Worm (Caenorhabditis elegans) whole organism, midembryonic: ENCODE data around the gene K10H10.12.

Experiments
- T22C8.4 ChIP-seq: fragments of 200-800 bp; sonication (Bioruptor generic); IDR thresholded peaks from 2 replicates; pipeline ENCODE4 v1.3.6; 2022; ENCODE audit warnings: missing genetic modification characterization, missing compliant biosample characterization
- cog-1 ChIP-seq: sonication (generic microtip); optimal IDR thresholded peaks from 2 replicates; lab custom pipeline; 2016; ENCODE audit warnings: missing genetic modification characterization, missing compliant biosample characterization
- flt-1 ChIP-seq: fragments of 200-800 bp; sonication (Bioruptor generic); IDR thresholded peaks from 2 replicates; pipeline ENCODE4 v1.3.6; 2022; ENCODE audit warnings: missing genetic modification characterization, missing compliant biosample characterization
- klf-2 ChIP-seq: fragments of 200-800 bp; sonication (Bioruptor generic); conservative IDR thresholded peaks from 2 replicates; pipeline ENCODE4 v1.3.6; 2022; ENCODE audit warnings: missing genetic modification reagents, missing genetic modification characterization, missing compliant biosample characterization
- med-1 ChIP-seq: sonication (generic microtip); optimal IDR thresholded peaks from 2 replicates; lab custom pipeline; 2017; ENCODE audit warnings: missing genetic modification characterization, mild to moderate bottlenecking, missing compliant biosample characterization, antibody characterized with exemption, missing genetic modification reagents; ENCODE audit not compliant: insufficient read depth
- ref-1 ChIP-seq: fragments of 200-800 bp; sonication (Bioruptor generic); conservative IDR thresholded peaks from 2 replicates; pipeline ENCODE4 v1.3.6; 2022; ENCODE audit warnings: missing genetic modification reagents, missing genetic modification characterization, missing compliant biosample characterization
- tab-1 ChIP-seq: fragments of 200-800 bp; sonication (Bioruptor generic); IDR thresholded peaks from 2 replicates; pipeline ENCODE4 v1.3.6; 2022; ENCODE audit warnings: missing genetic modification characterization, missing compliant biosample characterization
- ztf-23 ChIP-seq: fragments of 200-800 bp; sonication (Bioruptor generic); IDR thresholded peaks from 2 replicates; pipeline ENCODE4 v1.3.6; 2022; ENCODE audit warnings: missing genetic modification reagents, missing genetic modification characterization, missing compliant biosample characterization
- ztf-29 ChIP-seq: fragments of 200-800 bp; sonication (Bioruptor generic); IDR thresholded peaks from 2 replicates; pipeline ENCODE4 v1.3.6; 2022; ENCODE audit warnings: missing genetic modification reagents, missing genetic modification characterization, missing compliant biosample characterization

Gene K10H10.12

DNA sequence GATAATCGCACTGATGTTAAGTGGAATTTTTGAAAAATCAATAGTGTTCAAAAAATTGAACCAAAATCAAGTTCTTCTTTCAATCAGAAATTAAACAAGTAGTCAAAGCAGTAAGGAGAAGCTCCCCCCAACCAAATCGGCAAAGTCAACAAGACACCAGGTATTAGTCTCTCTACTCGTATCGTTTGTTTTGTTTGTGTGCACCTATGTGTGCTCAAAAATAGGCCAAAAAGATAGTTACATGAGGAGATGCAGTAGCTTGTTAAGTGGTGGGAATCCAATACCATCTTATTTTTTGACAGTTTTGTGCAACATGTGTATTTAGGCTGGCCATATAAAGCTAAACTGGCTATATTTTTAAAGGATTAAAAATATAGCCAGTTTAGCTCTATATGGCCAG lies at the start of gene K10H10.12:
TSS of gene K10H10.12 (minus strand) at position 101 of the 400 bp plus-strand sequence.
- TF ChIP-seq med-1 (GFP tag; lab: Kevin White, UChicago), result no peak
- TF ChIP-seq ztf-29 (GFP tag; lab: Robert Waterston, UW), result no peak
- no peak for TF ChIP-seq tab-1 (GFP tag; lab: Robert Waterston, UW)
- TF ChIP-seq cog-1 (tag; lab: Kevin White, UChicago), result no peak
- no peak for TF ChIP-seq T22C8.4 (GFP tag; lab: Robert Waterston, UW)
- TF ChIP-seq ref-1 (GFP tag; lab: Robert Waterston, UW), result no peak
- no peak for TF ChIP-seq flt-1 (GFP tag; lab: Robert Waterston, UW)
- TF ChIP-seq klf-2 (GFP tag; lab: Robert Waterston, UW), result no peak
- TF ChIP-seq ztf-23 (GFP tag; lab: Robert Waterston, UW), result no peak

DNA sequence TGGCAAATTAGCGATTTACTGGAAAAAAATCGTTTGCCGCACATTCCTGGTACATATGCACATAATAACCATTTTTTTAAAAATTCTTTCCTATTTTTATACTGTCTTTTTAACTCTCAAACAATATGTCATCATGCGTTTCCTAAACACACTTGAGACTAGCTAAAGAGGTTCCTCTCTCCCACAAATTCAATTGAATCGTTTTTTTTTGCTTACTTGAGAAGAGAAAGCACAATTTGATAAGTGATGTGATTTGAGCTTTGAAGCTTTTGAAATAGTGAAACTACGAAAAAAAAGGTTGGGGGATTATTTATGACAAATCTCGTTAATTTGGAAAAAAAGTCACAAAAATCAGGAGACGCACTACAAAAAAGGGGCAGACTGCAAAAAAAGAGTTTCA lies 48.9 kb upstream of the K10H10.12 start:
- TF ChIP-seq ztf-29 (GFP tag; lab: Robert Waterston, UW), result no peak
- no peak for TF ChIP-seq ref-1 (GFP tag; lab: Robert Waterston, UW)
- TF ChIP-seq T22C8.4 (GFP tag; lab: Robert Waterston, UW), result no peak
- TF ChIP-seq klf-2 (GFP tag; lab: Robert Waterston, UW), result no peak
- no peak for TF ChIP-seq flt-1 (GFP tag; lab: Robert Waterston, UW)
- no peak for TF ChIP-seq ztf-23 (GFP tag; lab: Robert Waterston, UW)
- no peak for TF ChIP-seq med-1 (GFP tag; lab: Kevin White, UChicago)
- TF ChIP-seq cog-1 (tag; lab: Kevin White, UChicago), result no peak
- TF ChIP-seq tab-1 (GFP tag; lab: Robert Waterston, UW), result no peak

DNA sequence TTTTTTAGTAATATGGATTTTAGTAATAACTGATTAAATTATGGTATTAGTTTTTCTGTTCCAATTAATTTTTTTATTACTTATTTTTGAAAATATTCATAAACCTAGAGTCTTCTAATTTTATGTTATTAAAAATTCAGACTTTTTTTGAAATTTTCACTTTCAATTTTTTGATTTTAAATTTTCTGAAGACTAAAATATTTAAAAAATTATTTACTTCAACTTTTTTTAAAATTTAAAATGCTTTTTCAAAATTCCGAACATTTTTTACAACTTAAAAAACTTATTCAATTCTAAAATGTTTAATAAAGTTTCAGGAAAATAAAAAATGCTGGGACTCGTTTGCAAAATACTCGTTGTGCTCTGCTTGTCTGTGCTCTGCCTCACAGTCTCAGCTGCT lies 44.5 kb upstream of the K10H10.12 start, which contains the start of gene nlp-41:
TSS of gene nlp-41 (plus strand) at position 301 of the 400 bp plus-strand sequence.
- TF ChIP-seq cog-1 (tag; lab: Kevin White, UChicago) (no peak), med-1 (GFP tag; lab: Kevin White, UChicago) (no peak), ztf-29 (GFP tag; lab: Robert Waterston, UW) (no peak), flt-1 (GFP tag; lab: Robert Waterston, UW) (no peak), T22C8.4 (GFP tag; lab: Robert Waterston, UW) (no peak), ref-1 (GFP tag; lab: Robert Waterston, UW) (no peak), klf-2 (GFP tag; lab: Robert Waterston, UW) (no peak), ztf-23 (GFP tag; lab: Robert Waterston, UW) (no peak), tab-1 (GFP tag; lab: Robert Waterston, UW) (no peak)

DNA sequence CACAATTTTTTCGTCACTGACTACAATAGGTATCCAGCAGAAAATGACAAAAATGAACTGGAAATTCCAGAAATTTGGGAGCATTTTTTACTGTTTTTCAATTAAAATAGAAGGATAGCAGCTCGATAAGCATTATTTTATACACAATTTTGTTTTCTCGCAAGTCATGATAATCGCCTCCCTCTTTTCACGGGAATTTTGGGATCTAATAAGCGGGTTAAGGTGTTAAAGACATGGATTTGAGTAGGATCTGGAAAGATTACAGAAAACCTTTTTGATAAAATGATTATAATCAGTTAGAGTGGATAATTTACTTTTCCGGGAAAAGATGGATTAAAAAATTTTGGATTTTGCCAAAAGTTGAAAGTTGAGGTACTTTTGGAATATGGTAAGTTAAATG lies 42.5 kb upstream of the K10H10.12 start, which contains the start of gene gcy-29:
TSS of gene gcy-29 (minus strand) at position 101 of the 400 bp plus-strand sequence.
- TF ChIP-seq T22C8.4 (GFP tag; lab: Robert Waterston, UW), result no peak
- TF ChIP-seq med-1 (GFP tag; lab: Kevin White, UChicago), result no peak
- TF ChIP-seq ztf-29 (GFP tag; lab: Robert Waterston, UW), result no peak
- TF ChIP-seq flt-1 (GFP tag; lab: Robert Waterston, UW), result no peak
- TF ChIP-seq ztf-23 (GFP tag; lab: Robert Waterston, UW), result no peak
- no peak for TF ChIP-seq ref-1 (GFP tag; lab: Robert Waterston, UW)
- TF ChIP-seq klf-2 (GFP tag; lab: Robert Waterston, UW), result no peak
- TF ChIP-seq tab-1 (GFP tag; lab: Robert Waterston, UW), result no peak
- TF ChIP-seq cog-1 (tag; lab: Kevin White, UChicago), result no peak

DNA sequence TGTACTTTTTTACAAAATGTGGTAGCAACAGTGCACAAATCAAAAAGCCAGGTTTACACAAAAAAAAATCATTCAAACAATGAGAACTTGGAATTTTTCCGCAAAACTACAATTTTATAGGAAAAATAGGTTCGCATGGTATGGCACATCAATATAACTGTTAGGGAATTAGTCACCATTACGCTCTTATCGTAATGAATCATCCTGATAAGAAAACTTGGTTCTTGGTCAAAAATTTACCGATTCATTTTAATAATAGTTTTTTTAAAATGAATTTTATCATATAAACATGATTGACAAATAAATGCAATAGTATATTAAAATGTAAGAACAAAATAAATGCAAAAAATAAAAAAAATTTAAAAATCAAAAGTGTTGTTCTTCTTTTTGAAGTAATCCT lies 34.4 kb upstream of the K10H10.12 start:
- no peak for TF ChIP-seq klf-2 (GFP tag; lab: Robert Waterston, UW)
- TF ChIP-seq cog-1 (tag; lab: Kevin White, UChicago), result no peak
- no peak for TF ChIP-seq ztf-23 (GFP tag; lab: Robert Waterston, UW)
- TF ChIP-seq flt-1 (GFP tag; lab: Robert Waterston, UW), result no peak
- TF ChIP-seq ref-1 (GFP tag; lab: Robert Waterston, UW), result no peak
- no peak for TF ChIP-seq ztf-29 (GFP tag; lab: Robert Waterston, UW)
- TF ChIP-seq tab-1 (GFP tag; lab: Robert Waterston, UW), result no peak
- TF ChIP-seq T22C8.4 (GFP tag; lab: Robert Waterston, UW), result no peak
- TF ChIP-seq med-1 (GFP tag; lab: Kevin White, UChicago), result no peak

DNA sequence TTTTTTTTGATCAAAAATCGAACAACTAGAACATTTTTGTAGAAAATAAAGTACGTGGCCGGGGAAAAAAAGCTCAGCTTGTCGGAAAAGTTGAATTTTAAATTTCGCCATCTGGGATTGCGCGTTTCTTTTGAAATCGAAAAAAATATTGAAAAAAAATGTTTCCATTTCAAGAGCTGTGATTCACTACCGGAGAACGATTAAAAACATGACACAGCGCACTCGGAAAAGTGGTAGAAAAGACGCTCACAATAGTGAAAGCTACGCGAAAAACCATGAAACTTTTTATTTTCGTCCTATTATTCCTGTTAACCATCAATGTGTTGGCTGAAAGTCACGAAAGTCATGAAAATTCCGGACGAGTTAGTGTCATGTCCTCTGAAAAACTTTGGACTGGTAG lies 31.6 kb upstream of the K10H10.12 start, which contains the start of the genes clec-147 and C04H5.7:
TSS of gene clec-147 (minus strand) at position 101 of the 400 bp plus-strand sequence.
TSS of gene C04H5.7 (plus strand) at position 219 of the 400 bp plus-strand sequence.
- TF ChIP-seq flt-1 (GFP tag; lab: Robert Waterston, UW) (no peak), klf-2 (GFP tag; lab: Robert Waterston, UW) (no peak), ztf-23 (GFP tag; lab: Robert Waterston, UW) (no peak), ref-1 (GFP tag; lab: Robert Waterston, UW) (no peak), T22C8.4 (GFP tag; lab: Robert Waterston, UW) (no peak), med-1 (GFP tag; lab: Kevin White, UChicago) (no peak), cog-1 (tag; lab: Kevin White, UChicago) (no peak), tab-1 (GFP tag; lab: Robert Waterston, UW) (no peak)

DNA sequence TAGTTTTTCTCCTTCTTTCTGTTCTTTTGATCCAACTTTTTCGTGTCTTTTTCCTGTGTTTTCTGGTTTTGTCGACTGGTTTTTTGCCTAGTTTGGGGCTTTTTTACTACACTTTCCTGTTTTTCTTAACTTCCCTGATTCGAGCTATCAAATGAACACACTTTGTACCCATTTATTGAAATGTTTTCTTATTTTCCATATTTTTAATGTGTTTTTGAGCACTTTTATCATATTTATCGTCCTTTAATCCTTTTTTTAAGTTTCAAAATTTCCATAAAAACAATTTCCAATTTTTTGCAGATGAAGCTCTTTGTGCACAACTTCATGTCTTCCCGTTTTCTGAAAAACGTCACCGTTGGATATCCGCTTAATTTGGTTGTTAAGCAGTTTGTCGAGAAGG lies 27.9 kb upstream of the K10H10.12 start, which contains the start of gene C04H5.1:
TSS of gene C04H5.1 (plus strand) at position 301 of the 400 bp plus-strand sequence.
- TF ChIP-seq klf-2 (GFP tag; lab: Robert Waterston, UW) (no peak), flt-1 (GFP tag; lab: Robert Waterston, UW) (no peak), ztf-23 (GFP tag; lab: Robert Waterston, UW) (no peak), cog-1 (tag; lab: Kevin White, UChicago) (no peak), med-1 (GFP tag; lab: Kevin White, UChicago) (no peak), T22C8.4 (GFP tag; lab: Robert Waterston, UW) (no peak)

DNA sequence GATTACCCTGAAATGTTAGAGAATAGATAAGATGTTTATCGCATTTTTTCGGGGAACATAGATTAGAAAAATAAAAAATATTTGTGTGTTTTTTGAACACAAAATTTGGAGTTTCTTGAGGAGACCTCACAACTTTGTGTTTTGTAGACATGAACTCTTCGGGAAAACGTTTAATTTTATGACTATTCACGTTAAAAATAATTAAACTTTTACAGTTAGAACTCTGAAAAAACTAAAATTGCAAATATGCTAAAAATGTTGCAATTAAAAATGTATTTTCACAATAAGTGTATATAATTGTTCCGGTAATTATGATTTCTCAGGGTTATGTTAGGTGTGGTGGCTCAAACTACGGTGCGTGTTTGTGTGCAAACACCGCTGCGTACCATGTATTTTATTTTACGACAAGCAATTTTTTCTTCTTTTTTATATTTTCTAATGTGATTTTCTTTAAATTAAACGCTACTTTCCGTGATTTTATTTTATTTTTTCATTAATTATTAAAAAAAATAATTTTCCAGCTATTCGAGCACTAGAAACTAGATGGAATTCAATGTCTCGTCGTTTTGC lies 22.2 kb upstream of the K10H10.12 start, which contains the start of the genes F57C2.5 and spat-1:
TSS of gene F57C2.5 (minus strand) at position 7 of the 570 bp plus-strand sequence.
TSS of gene spat-1 (plus strand) at position 520 of the 570 bp plus-strand sequence.
- no peak for TF ChIP-seq tab-1 (GFP tag; lab: Robert Waterston, UW)
- no peak for TF ChIP-seq ztf-29 (GFP tag; lab: Robert Waterston, UW)
- TF ChIP-seq klf-2 (GFP tag; lab: Robert Waterston, UW), result peak; percentile 67; the same call in 1 of the 2 replicates
- TF ChIP-seq cog-1 (tag; lab: Kevin White, UChicago), result peak; percentile 93
- no peak for TF ChIP-seq med-1 (GFP tag; lab: Kevin White, UChicago)
- TF ChIP-seq T22C8.4 (GFP tag; lab: Robert Waterston, UW), result no peak
- peak; percentile 63 for TF ChIP-seq ztf-23 (GFP tag; lab: Robert Waterston, UW)
- no peak for TF ChIP-seq ref-1 (GFP tag; lab: Robert Waterston, UW)
- TF ChIP-seq flt-1 (GFP tag; lab: Robert Waterston, UW), result 0 out of 2 replicates have a peak, but pooled peaks have one; percentile 6
